Worm (Caenorhabditis elegans) whole organism, young adult: Measurements from ENCODE around the gene C30G4.2.

Experiments used
- B0019.2 ChIP-seq: fragments of 200-800 bp; sonication (Bioruptor generic); conservative IDR thresholded peaks from 2 replicates; pipeline ENCODE4 v1.3.6; 2022; ENCODE audit warnings: missing genetic modification reagents, missing genetic modification characterization, missing compliant biosample characterization
- C06A6.2 ChIP-seq: fragments of 200-800 bp; sonication (Bioruptor generic); conservative IDR thresholded peaks from 2 replicates; pipeline ENCODE4 v1.3.6; 2022; ENCODE audit warnings: missing genetic modification characterization, missing compliant biosample characterization
- C17E4.6 ChIP-seq: fragments of 200-800 bp; sonication (Bioruptor generic); IDR thresholded peaks from 2 replicates; pipeline ENCODE4 v1.3.6; 2022; ENCODE audit warnings: missing genetic modification reagents, missing genetic modification characterization, missing compliant biosample characterization
- F23B12.7 ChIP-seq: sonication (generic microtip); optimal IDR thresholded peaks from 2 replicates; lab custom pipeline; 2017; ENCODE audit warnings: missing genetic modification characterization, mild to moderate bottlenecking, missing compliant biosample characterization, antibody characterized with exemption, moderate library complexity; ENCODE audit not compliant: insufficient read depth
- F37B4.10 ChIP-seq: fragments of 200-800 bp; sonication (Bioruptor generic); IDR thresholded peaks from 2 replicates; pipeline ENCODE4 v1.3.6; 2022; ENCODE audit warnings: missing genetic modification characterization, missing compliant biosample characterization
- F39B2.1 ChIP-seq: fragments of 200-800 bp; sonication (Bioruptor generic); IDR thresholded peaks from 2 replicates; pipeline ENCODE4 v1.3.6; 2022; ENCODE audit warnings: missing genetic modification reagents, missing genetic modification characterization, missing compliant biosample characterization
- F52B5.7 ChIP-seq: sonication (generic microtip); optimal IDR thresholded peaks from 2 replicates; lab custom pipeline; 2016; ENCODE audit warnings: mild to moderate bottlenecking, missing genetic modification characterization, missing compliant biosample characterization
- K12H6.12 ChIP-seq: fragments of 200-800 bp; sonication (Bioruptor generic); optimal IDR thresholded peaks from 2 replicates; lab custom pipeline; 2018; ENCODE audit warnings: mild to moderate bottlenecking, missing genetic modification characterization, missing compliant biosample characterization
- Y95B8A.8 ChIP-seq: fragments of 200-800 bp; sonication (Bioruptor generic); IDR thresholded peaks from 2 replicates; pipeline ENCODE4 v1.3.6; 2022; ENCODE audit warnings: missing genetic modification reagents, missing genetic modification characterization, missing compliant biosample characterization
- aptf-2 ChIP-seq: fragments of 200-800 bp; sonication (Bioruptor generic); conservative IDR thresholded peaks from 2 replicates; pipeline ENCODE4 v1.3.6; 2022; ENCODE audit warnings: missing genetic modification reagents, missing genetic modification characterization, missing compliant biosample characterization
- atf-7 ChIP-seq: sonication (generic microtip); optimal IDR thresholded peaks from 2 replicates; lab custom pipeline; 2017; ENCODE audit warnings: mild to moderate bottlenecking, missing genetic modification characterization, missing compliant biosample characterization
- cebp-1 ChIP-seq, 2 experiments: fragments of 200-800 bp in 1 of 2; sonication (Bioruptor generic) in 1 of 2; sonication (generic microtip) in 1 of 2; IDR thresholded peaks in 1 of 2; optimal IDR thresholded peaks in 1 of 2; 2 replicates each; pipeline versions ENCODE4 v1.3.6 to Lab custom; 2017 to 2022; ENCODE audit warnings: missing compliant biosample characterization in 2 of 2, missing genetic modification characterization in 2 of 2, mild to moderate bottlenecking in 1 of 2, missing genetic modification reagents in 1 of 2, moderate library complexity in 1 of 2
- dox-1 ChIP-seq: fragments of 200-800 bp; sonication (Bioruptor generic); IDR thresholded peaks from 2 replicates; pipeline ENCODE4 v1.3.6; 2022; ENCODE audit warnings: missing genetic modification reagents, missing genetic modification characterization, missing compliant biosample characterization
- dpff-1 ChIP-seq: sonication (generic microtip); optimal IDR thresholded peaks from 2 replicates; lab custom pipeline; 2017; ENCODE audit warnings: mild to moderate bottlenecking, missing genetic modification characterization, missing compliant biosample characterization
- egrh-3 ChIP-seq: fragments of 200-800 bp; sonication (Bioruptor generic); IDR thresholded peaks from 2 replicates; pipeline ENCODE4 v1.3.6; 2022; ENCODE audit warnings: missing genetic modification reagents, missing genetic modification characterization, missing compliant biosample characterization
- hrde-1 ChIP-seq: sonication (generic microtip); optimal IDR thresholded peaks from 2 replicates; lab custom pipeline; 2016; ENCODE audit warnings: missing genetic modification characterization, mild to moderate bottlenecking, missing compliant biosample characterization, moderate library complexity, missing genotype, missing genetic modification reagents, borderline replicate concordance
- hsf-1 ChIP-seq: fragments of 200-800 bp; sonication (Bioruptor generic); IDR thresholded peaks from 2 replicates; pipeline ENCODE4 v1.3.6; 2022; ENCODE audit warnings: missing genetic modification reagents, missing genetic modification characterization, missing compliant biosample characterization
- let-526 ChIP-seq: fragments of 200-800 bp; sonication (Bioruptor generic); IDR thresholded peaks from 2 replicates; pipeline ENCODE4 v1.3.6; 2022; ENCODE audit warnings: missing genetic modification reagents, missing genetic modification characterization, missing compliant biosample characterization
- lin-54 ChIP-seq: fragments of 200-800 bp; sonication (Bioruptor generic); optimal IDR thresholded peaks from 2 replicates; lab custom pipeline; 2018; ENCODE audit warnings: mild to moderate bottlenecking, missing genetic modification characterization, missing compliant biosample characterization
- lir-1 ChIP-seq: fragments of 200-800 bp; sonication (Bioruptor generic); conservative IDR thresholded peaks from 2 replicates; pipeline ENCODE4 v1.3.6; 2022; ENCODE audit warnings: missing genetic modification reagents, missing genetic modification characterization, missing compliant biosample characterization
- madf-6 ChIP-seq: fragments of 200-800 bp; sonication (Bioruptor generic); IDR thresholded peaks from 2 replicates; pipeline ENCODE4 v1.3.6; 2022; ENCODE audit warnings: missing genetic modification reagents, missing genetic modification characterization, missing compliant biosample characterization
- madf-8 ChIP-seq: fragments of 200-800 bp; sonication (Bioruptor generic); conservative IDR thresholded peaks from 2 replicates; pipeline ENCODE4 v1.3.6; 2022; ENCODE audit warnings: missing genetic modification reagents, missing genetic modification characterization, missing compliant biosample characterization
- nfya-2 ChIP-seq: fragments of 200-800 bp; sonication (Bioruptor generic); IDR thresholded peaks from 2 replicates; pipeline ENCODE4 v1.3.6; 2022; ENCODE audit warnings: missing genetic modification reagents, missing genetic modification characterization, missing compliant biosample characterization
- nfyb-1 ChIP-seq: fragments of 200-800 bp; sonication (Bioruptor generic); IDR thresholded peaks from 2 replicates; pipeline ENCODE4 v1.3.6; 2022; ENCODE audit warnings: missing genetic modification reagents, missing genetic modification characterization, missing compliant biosample characterization
- nhr-90 ChIP-seq: sonication (generic microtip); optimal IDR thresholded peaks from 2 replicates; lab custom pipeline; 2016; ENCODE audit warnings: missing genotype, mild to moderate bottlenecking, missing genetic modification characterization, missing compliant biosample characterization
- rec-8 ChIP-seq, 2 experiments: sonication (generic microtip); optimal IDR thresholded peaks; 2 replicates each; lab custom pipeline; 2016; ENCODE audit warnings: mild to moderate bottlenecking in 2 of 2, missing genetic modification characterization in 2 of 2, missing genetic modification reagents in 2 of 2, missing genotype in 2 of 2, missing biosample characterization in 1 of 2, missing compliant biosample characterization in 1 of 2, moderate library complexity in 1 of 2
- rpc-1 ChIP-seq, 2 experiments: fragments of 150-350 bp in 1 of 2; sonication (generic microtip) in 1 of 2; optimal IDR thresholded peaks; 2 replicates each; lab custom pipeline; 2014 to 2018; ENCODE audit warnings: missing biosample characterization in 1 of 2, missing genetic modification characterization in 1 of 2, missing genetic modification reagents in 1 of 2, missing genotype in 1 of 2
- sdz-38 ChIP-seq: sonication (generic microtip); optimal IDR thresholded peaks from 2 replicates; lab custom pipeline; 2016; ENCODE audit warnings: missing genotype, missing genetic modification characterization, missing compliant biosample characterization
- tlf-1 ChIP-seq: fragments of 200-800 bp; sonication (Bioruptor generic); optimal IDR thresholded peaks from 2 replicates; lab custom pipeline; 2018; ENCODE audit warnings: mild to moderate bottlenecking, missing genetic modification characterization, missing compliant biosample characterization
- unc-62 ChIP-seq: fragments of 150-350 bp; optimal IDR thresholded peaks from 2 replicates; lab custom pipeline; 2014; ENCODE audit warnings: missing biosample characterization, missing genetic modification reagents, missing genetic modification characterization
- xnd-1 ChIP-seq: sonication (generic microtip); optimal IDR thresholded peaks from 2 replicates; lab custom pipeline; 2016; ENCODE audit warnings: missing genotype, missing genetic modification reagents, missing genetic modification characterization, missing compliant biosample characterization
- zfh-2 ChIP-seq: fragments of 200-800 bp; sonication (Bioruptor generic); conservative IDR thresholded peaks from 2 replicates; pipeline ENCODE4 v1.3.6; 2022; ENCODE audit warnings: missing genetic modification reagents, missing genetic modification characterization, missing compliant biosample characterization

The C30G4.2 gene

ce11 chrX:17003473-17004123, 41.8 kb downstream of the C30G4.2 start:
- TF ChIP-seq K12H6.12 (tag; lab: Kevin White, UChicago) (peak; percentile 7), tlf-1 (no peak), F37B4.10 (GFP tag; lab: Robert Waterston, UW) (no peak), zfh-2 (GFP tag; lab: Robert Waterston, UW) (peak; percentile 38; the same call in 1 of the 2 replicates)

ce11 chrX:17002149-17002548, 43.3 kb downstream of the C30G4.2 start:
- TF ChIP-seq C17E4.6 (no peak), cebp-1 (GFP tag; IDR thresholded peaks at IDR 0.05; lab: Robert Waterston, UW) (no peak), cebp-1 (tag; optimal IDR thresholded peaks at IDR 0.05; lab: Kevin White, UChicago) (peak; percentile 80), xnd-1 (tag; lab: Kevin White, UChicago) (no peak)

- TF ChIP-seq C06A6.2 (GFP tag; lab: Robert Waterston, UW) (no peak), zfh-2 (GFP tag; lab: Robert Waterston, UW) (peak; percentile 28; the same call in 1 of the 2 replicates)
Observed at ce11 chrX:16999649-17000048, 45.8 kb downstream of the C30G4.2 start.

ce11 chrX:16998981-16999380, 46.4 kb downstream of the C30G4.2 start:
- TF ChIP-seq lin-54 (no peak), dox-1 (peak; percentile 30; the same call in 1 of the 2 replicates), rec-8 (tag; optimal IDR thresholded peaks at IDR 0.05; lab: Kevin White, UChicago) (no peak), nfyb-1 (0 out of 2 replicates have a peak, but pooled peaks have one; percentile 8), nhr-90 (tag; lab: Kevin White, UChicago) (no peak), F52B5.7 (tag; lab: Kevin White, UChicago) (no peak), zfh-2 (GFP tag; lab: Robert Waterston, UW) (peak; percentile 86), egrh-3 (peak; percentile 29; the same call in 1 of the 2 replicates), atf-7 (tag; lab: Kevin White, UChicago) (no peak)

- no peak for TF ChIP-seq let-526 (GFP tag; lab: Robert Waterston, UW)
- no peak for TF ChIP-seq aptf-2 (GFP tag; lab: Robert Waterston, UW)
- no peak for TF ChIP-seq unc-62
- TF ChIP-seq hsf-1 = no peak
- TF ChIP-seq egrh-3 = no peak
- TF ChIP-seq F39B2.1 (GFP tag; lab: Robert Waterston, UW) = no peak
- no peak for TF ChIP-seq nfya-2 (GFP tag; lab: Robert Waterston, UW)
- TF ChIP-seq dpff-1 = no peak
- TF ChIP-seq madf-8 = no peak
- no peak for TF ChIP-seq B0019.2 (GFP tag; lab: Robert Waterston, UW)
- no peak for TF ChIP-seq F37B4.10 (GFP tag; lab: Robert Waterston, UW)
- no peak for TF ChIP-seq madf-6
- TF ChIP-seq sdz-38 (tag; lab: Kevin White, UChicago) = no peak
- TF ChIP-seq Y95B8A.8 (GFP tag; lab: Robert Waterston, UW) = no peak
- TF ChIP-seq F23B12.7 (tag; lab: Kevin White, UChicago) = no peak
- TF ChIP-seq hrde-1 = no peak
- no peak for TF ChIP-seq rpc-1 (optimal IDR thresholded peaks at IDR 0.05; lab: Kevin White, UChicago)
- no peak for TF ChIP-seq rpc-1 (tag; optimal IDR thresholded peaks at IDR 0.05; lab: Kevin White, UChicago)
- no peak for TF ChIP-seq lir-1 (GFP tag; lab: Robert Waterston, UW)
Observed at ce11 chrX:16998003-16998402, 47.4 kb downstream of the C30G4.2 start.
